Worm (Caenorhabditis elegans): ENCODE results near the gene crn-5.

crn-5 gene

DNA sequence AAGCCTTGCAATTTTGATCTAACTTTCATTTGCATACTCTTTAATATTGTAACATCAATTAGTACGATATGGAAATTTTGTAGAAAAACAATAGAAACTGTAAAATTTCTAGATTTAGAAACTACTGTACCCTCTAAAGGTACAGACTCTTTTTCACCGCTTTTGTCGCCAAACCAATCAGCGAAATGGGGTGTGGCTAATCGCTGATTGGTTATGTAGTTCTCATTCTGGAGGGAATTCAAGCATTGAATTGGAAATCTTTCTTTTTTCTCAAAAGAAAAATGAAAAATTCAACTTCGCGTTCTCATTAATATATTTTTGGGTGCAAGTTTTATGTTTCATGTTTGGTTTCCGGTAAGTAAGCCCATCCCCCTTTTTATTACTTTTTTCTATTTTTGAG, 11.0 kb downstream of the crn-5 start:
- no peak for TF ChIP-seq aptf-2 (GFP tag; conservative IDR thresholded peaks at IDR 0.05)
- TF ChIP-seq egl-18 (GFP tag; IDR thresholded peaks at IDR 0.05) = no peak
- no peak for TF ChIP-seq pha-4 (tag; optimal IDR thresholded peaks at IDR 0.05)
- no peak for TF ChIP-seq let-607 (tag; optimal IDR thresholded peaks at IDR 0.05)
- TF ChIP-seq sptf-2 (GFP tag; optimal IDR thresholded peaks at IDR 0.05) = no peak
- TF ChIP-seq ztf-26 (tag; optimal IDR thresholded peaks at IDR 0.05) = no peak
- no peak for TF ChIP-seq hmg-20 (GFP tag; IDR thresholded peaks at IDR 0.05)
- TF ChIP-seq B0019.2 (GFP tag; conservative IDR thresholded peaks at IDR 0.05) = no peak
- TF ChIP-seq pbrm-1 (GFP tag; IDR thresholded peaks at IDR 0.05) = no peak
- no peak for TF ChIP-seq lsl-1 (GFP tag; optimal IDR thresholded peaks at IDR 0.05)
- TF ChIP-seq nhr-27 (tag; optimal IDR thresholded peaks at IDR 0.05) = no peak
- no peak for TF ChIP-seq ztf-6 (GFP tag; IDR thresholded peaks at IDR 0.05)
- no peak for TF ChIP-seq attf-6 (GFP tag; IDR thresholded peaks at IDR 0.05)
- TF ChIP-seq ceh-40 (GFP tag; IDR thresholded peaks at IDR 0.05) = no peak
- no peak for TF ChIP-seq ZK185.1 (tag; optimal IDR thresholded peaks at IDR 0.05; ENCODE audit: poor library complexity, severe bottlenecking)

DNA sequence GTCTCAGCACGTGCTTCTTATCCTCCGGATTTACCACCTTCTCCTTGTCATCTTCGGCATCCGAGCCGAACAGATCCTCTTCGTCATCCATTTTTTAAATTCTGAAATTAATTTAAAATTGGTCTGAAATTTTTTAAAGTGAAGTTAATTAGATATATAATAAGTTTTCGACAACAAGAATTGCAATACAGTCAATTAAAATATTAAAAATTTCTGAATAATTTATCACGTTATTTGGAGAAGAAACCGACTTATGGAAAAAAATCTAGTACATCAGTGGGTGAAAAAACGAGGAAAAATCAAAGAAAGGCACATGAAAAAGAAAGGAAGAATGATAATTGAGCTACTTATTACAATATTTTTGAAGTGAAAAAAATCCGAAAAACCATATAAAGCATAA, 13.0 kb downstream of the crn-5 start, which contains the start of gene taf-13:
taf-13 (minus strand) TSS at position 101 of the 400 bp plus-strand sequence.
- TF ChIP-seq zim-3 (tag; optimal IDR thresholded peaks at IDR 0.05) (no peak), him-1 (tag; optimal IDR thresholded peaks at IDR 0.05) (no peak), nhr-27 (tag; optimal IDR thresholded peaks at IDR 0.05) (no peak), unc-62 (GFP tag; optimal IDR thresholded peaks at IDR 0.05) (no peak), Y56A3A.18 (GFP tag; IDR thresholded peaks at IDR 0.05) (no peak), ZK185.1 (tag; optimal IDR thresholded peaks at IDR 0.05; ENCODE audit: poor library complexity, severe bottlenecking) (no peak), Y67H2A.10 (GFP tag; conservative IDR thresholded peaks at IDR 0.05) (no peak), Y79H2A.3 (GFP tag; conservative IDR thresholded peaks at IDR 0.05) (no peak), hmg-1.2 (GFP tag; IDR thresholded peaks at IDR 0.05) (no peak), ztf-25 (GFP tag; IDR thresholded peaks at IDR 0.05) (no peak), egrh-3 (GFP tag; IDR thresholded peaks at IDR 0.05) (no peak), lin-35 (GFP tag; optimal IDR thresholded peaks at IDR 0.05) (no peak), nhr-90 (tag; optimal IDR thresholded peaks at IDR 0.05) (no peak), somi-1 (GFP tag; optimal IDR thresholded peaks at IDR 0.05) (no peak), attf-6 (GFP tag; IDR thresholded peaks at IDR 0.05) (no peak), bed-2 (GFP tag; IDR thresholded peaks at IDR 0.05) (no peak), B0035.1 (tag; optimal IDR thresholded peaks at IDR 0.05) (no peak), ztf-22 (GFP tag; optimal IDR thresholded peaks at IDR 0.05) (no peak), cebp-1 (GFP tag; IDR thresholded peaks at IDR 0.05) (no peak), cebp-1 (tag; optimal IDR thresholded peaks at IDR 0.05) (no peak), zfh-2 (GFP tag; conservative IDR thresholded peaks at IDR 0.05) (no peak)

DNA sequence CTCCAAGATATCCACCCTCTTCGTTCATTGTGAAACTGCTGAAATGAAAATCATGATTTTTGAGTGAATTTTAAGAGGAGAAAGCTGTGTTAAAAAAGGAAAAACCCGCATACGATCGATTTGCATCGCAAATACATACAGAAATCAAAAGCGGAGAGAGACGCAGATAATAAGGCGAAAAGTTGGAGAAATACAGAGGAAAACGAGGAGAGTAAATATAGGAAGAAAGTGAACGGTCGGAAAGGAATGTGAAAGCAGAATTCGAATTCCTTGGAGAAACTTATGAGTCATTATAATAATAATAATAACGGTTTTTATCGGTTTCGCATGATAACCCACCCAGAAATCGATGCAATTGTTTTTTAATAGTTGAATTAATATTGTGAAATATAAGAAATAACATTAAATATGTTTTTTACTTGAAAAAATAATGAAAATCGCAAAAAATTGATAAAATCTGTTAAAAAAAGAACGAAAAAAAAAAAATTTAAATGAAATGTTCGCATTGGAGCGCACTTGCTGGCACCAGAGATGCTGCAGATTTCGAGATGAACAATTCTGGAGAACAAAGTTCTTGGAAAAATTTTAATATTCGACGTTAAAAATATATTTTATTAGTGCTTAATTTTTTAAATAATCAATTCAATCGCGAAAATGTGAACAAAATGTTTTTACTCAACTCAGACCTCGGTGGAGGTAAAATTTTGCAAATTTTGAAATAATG, 14.8 kb downstream of the crn-5 start, which contains the start of gene ccm-3:
ccm-3 (minus strand) TSS at position 38 of the 724 bp plus-strand sequence.
- peak; percentile 32; the same call in 1 of the 2 replicates for TF ChIP-seq hmg-1.2 (GFP tag; IDR thresholded peaks at IDR 0.05)
- peak; percentile 32 for TF ChIP-seq nhr-80 (tag; optimal IDR thresholded peaks at IDR 0.05)
- peak; percentile 84 for TF ChIP-seq mcd-1 (GFP tag; IDR thresholded peaks at IDR 0.05)
- TF ChIP-seq attf-5 (GFP tag; optimal IDR thresholded peaks at IDR 0.05) = peak; percentile 79
- peak; percentile 10 for TF ChIP-seq efl-1 (GFP tag; optimal IDR thresholded peaks at IDR 0.05)
- TF ChIP-seq egl-18 (GFP tag; IDR thresholded peaks at IDR 0.05) = no peak
- TF ChIP-seq ceh-100 (GFP tag; IDR thresholded peaks at IDR 0.05) = peak; percentile 69; the same call in 1 of the 2 replicates
- TF ChIP-seq lin-35 (GFP tag; optimal IDR thresholded peaks at IDR 0.05) = peak in 1 of 3 experiments; percentile 36
- no peak for TF ChIP-seq rcor-1 (GFP tag; IDR thresholded peaks at IDR 0.05)
- peak; percentile 1 for TF ChIP-seq F23B12.7 (tag; optimal IDR thresholded peaks at IDR 0.05; ENCODE audit: insufficient read depth)
- TF ChIP-seq repo-1 (tag; optimal IDR thresholded peaks at IDR 0.05) = no peak
- no peak for TF ChIP-seq sea-2 (GFP tag; IDR thresholded peaks at IDR 0.05)
